Worm (Caenorhabditis elegans): ENCODE data around the gene adr-2.

The adr-2 gene

DNA sequence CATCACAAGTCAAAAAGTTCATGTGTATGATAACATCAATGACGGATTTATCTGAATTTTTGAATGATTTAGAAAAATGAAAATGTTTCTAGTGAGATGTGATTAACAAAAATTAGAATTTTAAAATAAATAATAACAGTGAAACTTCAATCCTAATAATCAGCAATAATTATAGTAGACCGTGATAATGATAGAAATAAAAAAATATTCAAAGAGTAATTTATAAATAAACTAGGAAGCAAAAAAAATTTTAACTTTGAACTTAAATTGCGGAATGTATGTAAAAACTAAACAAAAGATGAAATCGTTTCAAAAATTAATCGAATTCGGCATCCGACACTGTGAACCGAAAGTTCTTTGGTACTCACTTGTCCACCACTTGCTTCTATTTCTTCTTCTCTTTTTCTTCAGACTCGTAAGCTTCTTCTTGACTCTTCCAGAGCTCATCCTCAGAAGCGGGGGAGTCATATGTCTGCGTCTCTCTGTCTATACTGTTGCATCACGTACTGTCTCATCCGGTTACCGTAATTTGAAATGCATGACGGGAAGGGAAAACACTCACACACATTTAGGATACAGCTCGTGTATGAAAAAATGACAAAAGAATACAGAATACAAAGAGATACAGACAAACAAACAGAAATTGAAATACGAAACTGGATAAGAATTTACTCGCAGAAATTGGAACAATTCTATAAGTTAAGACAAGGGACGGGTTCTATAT is 39.6 kb downstream of the adr-2 start, which contains the start of gene mec-14:
Gene mec-14 (minus strand): TSS at position 51 of the 724 bp plus-strand sequence.
- no peak for TF ChIP-seq klf-2 (GFP tag; conservative IDR thresholded peaks at IDR 0.05)
- no peak for TF ChIP-seq ref-1 (GFP tag; conservative IDR thresholded peaks at IDR 0.05)
- no peak for TF ChIP-seq ztf-29 (GFP tag; IDR thresholded peaks at IDR 0.05)
- no peak for TF ChIP-seq cog-1 (tag; optimal IDR thresholded peaks at IDR 0.05)
- no peak for TF ChIP-seq ztf-23 (GFP tag; IDR thresholded peaks at IDR 0.05)

ce11 chrIII:7189581-7190128 is 43.0 kb downstream of the adr-2 start, which contains the start of gene rps-21:
TSS of gene rps-21 (minus strand) at chrIII:7189631.
- no peak for TF ChIP-seq klf-2 (GFP tag; conservative IDR thresholded peaks at IDR 0.05)
- TF ChIP-seq ztf-23 (GFP tag; IDR thresholded peaks at IDR 0.05), result peak; percentile 55; the same call in 1 of the 2 replicates
- TF ChIP-seq ref-1 (GFP tag; conservative IDR thresholded peaks at IDR 0.05), result no peak
- 0 out of 2 replicates have a peak, but pooled peaks have one; percentile 4 for TF ChIP-seq flt-1 (GFP tag; IDR thresholded peaks at IDR 0.05)
- TF ChIP-seq cog-1 (tag; optimal IDR thresholded peaks at IDR 0.05), result peak; percentile 34
- no peak for TF ChIP-seq tab-1 (GFP tag; IDR thresholded peaks at IDR 0.05)
- no peak for TF ChIP-seq ztf-29 (GFP tag; IDR thresholded peaks at IDR 0.05)
- TF ChIP-seq T22C8.4 (GFP tag; IDR thresholded peaks at IDR 0.05), result no peak
- TF ChIP-seq med-1 (GFP tag; optimal IDR thresholded peaks at IDR 0.05; ENCODE audit: insufficient read depth), result no peak

ce11 chrIII:7188300-7189052 is 44.2 kb downstream of the adr-2 start, which contains the start of the genes F37C12.21 and F37C12.10:
TSS of gene F37C12.21 (plus strand) at chrIII:7188357.
TSS of gene F37C12.10 (minus strand) at chrIII:7188384.
- no peak for TF ChIP-seq klf-2 (GFP tag; conservative IDR thresholded peaks at IDR 0.05)
- no peak for TF ChIP-seq ztf-29 (GFP tag; IDR thresholded peaks at IDR 0.05)
- TF ChIP-seq flt-1 (GFP tag; IDR thresholded peaks at IDR 0.05), result no peak
- no peak for TF ChIP-seq ref-1 (GFP tag; conservative IDR thresholded peaks at IDR 0.05)

DNA sequence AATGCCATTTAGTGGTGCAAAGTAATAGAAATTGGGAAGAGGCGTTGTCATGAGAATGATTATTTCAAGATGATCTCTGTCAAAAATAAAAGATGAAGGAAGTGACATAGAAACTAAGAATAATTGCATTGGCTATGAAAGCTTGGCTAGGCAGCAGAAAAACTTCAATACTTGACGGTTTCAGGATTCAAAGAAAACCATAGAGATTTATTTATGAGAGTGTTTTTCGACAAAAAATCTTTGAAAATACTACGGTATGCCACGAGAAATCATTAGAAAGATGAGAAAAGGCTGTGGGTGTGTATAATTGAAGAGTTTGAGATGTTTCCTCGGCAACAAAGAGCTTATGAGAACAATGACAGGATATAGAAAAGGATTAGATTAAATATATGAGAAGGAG is 47.2 kb downstream of the adr-2 start, which contains the start of gene F37C12.14:
Gene F37C12.14 (minus strand): TSS at position 101 of the 400 bp plus-strand sequence.
- TF ChIP-seq cog-1 (tag; optimal IDR thresholded peaks at IDR 0.05) (no peak), flt-1 (GFP tag; IDR thresholded peaks at IDR 0.05) (no peak), med-1 (GFP tag; optimal IDR thresholded peaks at IDR 0.05; ENCODE audit: insufficient read depth) (no peak), ztf-29 (GFP tag; IDR thresholded peaks at IDR 0.05) (no peak), tab-1 (GFP tag; IDR thresholded peaks at IDR 0.05) (no peak), ref-1 (GFP tag; conservative IDR thresholded peaks at IDR 0.05) (no peak), T22C8.4 (GFP tag; IDR thresholded peaks at IDR 0.05) (no peak), ztf-23 (GFP tag; IDR thresholded peaks at IDR 0.05) (no peak), klf-2 (GFP tag; conservative IDR thresholded peaks at IDR 0.05) (no peak)

DNA sequence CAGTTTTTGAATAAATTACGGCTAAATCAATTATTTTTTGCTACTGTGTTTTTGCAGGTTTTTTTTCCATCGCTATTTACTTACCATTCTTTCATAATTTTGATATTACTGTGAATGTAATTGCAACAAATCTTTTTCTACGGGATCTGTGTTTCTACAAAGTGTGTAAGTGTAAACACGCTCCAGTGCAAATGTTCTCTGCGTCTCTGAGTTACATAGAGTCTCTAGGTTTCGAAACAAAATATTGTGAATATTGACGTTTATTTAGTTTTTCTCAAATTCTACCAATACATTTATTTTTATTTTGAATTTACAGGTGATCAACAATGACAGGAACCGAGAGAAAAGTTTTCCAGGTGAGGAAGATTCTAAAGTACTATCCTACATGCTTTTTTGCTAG is 48.7 kb downstream of the adr-2 start, which contains the start of gene yju-2:
Gene yju-2 (plus strand): TSS at position 315 of the 400 bp plus-strand sequence.
- no peak for TF ChIP-seq T22C8.4 (GFP tag; IDR thresholded peaks at IDR 0.05)
- TF ChIP-seq ztf-23 (GFP tag; IDR thresholded peaks at IDR 0.05), result no peak
- no peak for TF ChIP-seq tab-1 (GFP tag; IDR thresholded peaks at IDR 0.05)
- no peak for TF ChIP-seq ref-1 (GFP tag; conservative IDR thresholded peaks at IDR 0.05)
- TF ChIP-seq cog-1 (tag; optimal IDR thresholded peaks at IDR 0.05), result no peak
- TF ChIP-seq flt-1 (GFP tag; IDR thresholded peaks at IDR 0.05), result no peak
- no peak for TF ChIP-seq klf-2 (GFP tag; conservative IDR thresholded peaks at IDR 0.05)
- TF ChIP-seq med-1 (GFP tag; optimal IDR thresholded peaks at IDR 0.05; ENCODE audit: insufficient read depth), result no peak
- TF ChIP-seq ztf-29 (GFP tag; IDR thresholded peaks at IDR 0.05), result no peak

DNA sequence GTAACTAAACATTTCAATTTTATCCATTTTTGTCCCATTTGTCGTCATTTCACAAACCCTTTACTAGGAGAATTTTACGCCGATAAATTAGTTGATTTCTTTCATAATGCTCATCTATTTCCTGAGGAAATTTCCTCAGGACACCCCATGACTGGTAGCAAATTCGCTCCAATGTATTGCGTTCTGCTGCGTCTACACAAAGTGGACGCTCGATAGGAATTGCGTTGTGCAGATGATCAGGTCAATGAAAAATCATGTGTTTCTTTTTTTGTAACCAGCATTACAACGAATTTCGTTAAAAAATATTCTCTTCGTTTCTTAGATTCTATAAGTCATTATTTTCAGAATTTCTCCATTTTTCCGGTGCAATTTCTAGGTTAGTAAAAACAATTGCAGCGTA is 50.9 kb downstream of the adr-2 start, which contains the start of gene epg-4:
Gene epg-4 (plus strand): TSS at position 346 of the 400 bp plus-strand sequence.
- TF ChIP-seq ztf-23 (GFP tag; IDR thresholded peaks at IDR 0.05) (no peak; the same call in 1 of the 2 replicates), ztf-29 (GFP tag; IDR thresholded peaks at IDR 0.05) (no peak), flt-1 (GFP tag; IDR thresholded peaks at IDR 0.05) (0 out of 2 replicates have a peak, but pooled peaks have one; percentile 18), ref-1 (GFP tag; conservative IDR thresholded peaks at IDR 0.05) (no peak), cog-1 (tag; optimal IDR thresholded peaks at IDR 0.05) (no peak), tab-1 (GFP tag; IDR thresholded peaks at IDR 0.05) (no peak), T22C8.4 (GFP tag; IDR thresholded peaks at IDR 0.05) (no peak)

Data from whole organism, midembryonic.